Worm (Caenorhabditis elegans): Measurements from ENCODE around the gene lig-1.

DNA sequence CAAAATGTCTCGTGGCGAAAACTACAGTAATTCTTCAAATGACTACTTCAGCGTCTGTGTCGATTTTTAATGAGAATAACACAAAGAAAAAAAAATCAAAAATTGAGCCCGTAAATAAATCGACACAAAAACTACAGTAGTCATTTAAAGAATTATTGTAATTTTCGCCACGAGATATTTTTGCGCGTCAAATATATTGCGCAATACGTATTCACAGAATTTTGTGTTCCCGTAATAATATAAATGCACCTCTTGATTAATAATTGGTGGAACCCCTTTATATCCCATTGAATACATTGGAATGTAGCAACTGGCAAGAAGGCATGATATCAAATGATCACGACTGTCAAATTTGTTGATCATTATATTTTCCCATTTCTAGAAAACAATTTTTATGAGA is 45.0 kb upstream of the lig-1 start:
- no peak for TF ChIP-seq lin-13 (tag; optimal IDR thresholded peaks at IDR 0.05)
- no peak for TF ChIP-seq lsy-2 (tag; optimal IDR thresholded peaks at IDR 0.05)
- no peak for TF ChIP-seq ces-1 (GFP tag; optimal IDR thresholded peaks at IDR 0.05)
- no peak for TF ChIP-seq blmp-1 (tag; optimal IDR thresholded peaks at IDR 0.05)
- TF ChIP-seq snpc-4 (tag; optimal IDR thresholded peaks at IDR 0.05), result no peak
- no peak for TF ChIP-seq nhr-76 (tag; optimal IDR thresholded peaks at IDR 0.05)
- no peak for TF ChIP-seq nhr-28 (tag; optimal IDR thresholded peaks at IDR 0.05)
- no peak for TF ChIP-seq unc-39 (tag; optimal IDR thresholded peaks at IDR 0.05)
- no peak for TF ChIP-seq unc-62 (GFP tag; optimal IDR thresholded peaks at IDR 0.05)
- no peak for TF ChIP-seq ztf-11 (tag; optimal IDR thresholded peaks at IDR 0.05)
- TF ChIP-seq nhr-237 (tag; optimal IDR thresholded peaks at IDR 0.05), result no peak
- no peak for TF ChIP-seq ceh-83 (GFP tag; optimal IDR thresholded peaks at IDR 0.05)
